Worm (Caenorhabditis elegans) whole organism, L2 larva: ENCODE data around the gene F59B10.4.
A peak's percentile ranks its signal among the peaks of the same experiment; 100 is the strongest.

Experiments used
- C34F6.9 ChIP-seq: fragments of 150-350 bp; optimal IDR thresholded peaks from 2 replicates; lab custom pipeline; 2014; ENCODE audit warnings: missing biosample characterization, missing genetic modification characterization
- R02D3.7 ChIP-seq: fragments of 150-350 bp; optimal IDR thresholded peaks from 2 replicates; lab custom pipeline; 2014; ENCODE audit warnings: missing biosample characterization, missing genetic modification characterization
- Y55F3AM.14 ChIP-seq: fragments of 200-800 bp; sonication (Bioruptor generic); optimal IDR thresholded peaks from 2 replicates; lab custom pipeline; 2018; ENCODE audit warnings: mild to moderate bottlenecking, missing genetic modification characterization, missing compliant biosample characterization
- aly-2 ChIP-seq: fragments of 150-350 bp; optimal IDR thresholded peaks from 2 replicates; lab custom pipeline; 2014; ENCODE audit warnings: missing biosample characterization, missing genetic modification characterization
- ama-1 ChIP-seq: fragments of 150-350 bp; optimal IDR thresholded peaks from 2 replicates; lab custom pipeline; 2018; ENCODE audit warnings: inconsistent platforms
- blmp-1 ChIP-seq: sonication (generic microtip); optimal IDR thresholded peaks from 2 replicates; lab custom pipeline; 2017; ENCODE audit warnings: missing genetic modification characterization, mild to moderate bottlenecking, missing compliant biosample characterization, antibody characterized with exemption, moderate library complexity; ENCODE audit not compliant: insufficient read depth
- ceh-82 ChIP-seq: fragments of 150-350 bp; optimal IDR thresholded peaks from 2 replicates; lab custom pipeline; 2014; ENCODE audit warnings: missing biosample characterization, missing genetic modification characterization
- dmd-4 ChIP-seq: sonication (generic microtip); optimal IDR thresholded peaks from 2 replicates; lab custom pipeline; 2017; ENCODE audit warnings: missing biosample characterization, missing genetic modification characterization
- elt-1 ChIP-seq: fragments of 150-350 bp; optimal IDR thresholded peaks from 2 replicates; lab custom pipeline; 2014; ENCODE audit warnings: missing biosample characterization, missing genetic modification characterization
- elt-3 ChIP-seq: sonication (generic microtip); optimal IDR thresholded peaks from 2 replicates; lab custom pipeline; 2017; ENCODE audit warnings: missing biosample characterization, missing genetic modification characterization
- fos-1 ChIP-seq: fragments of 150-350 bp; optimal IDR thresholded peaks from 2 replicates; lab custom pipeline; 2014; ENCODE audit warnings: missing biosample characterization, missing genetic modification characterization
- gmeb-1 ChIP-seq: fragments of 150-350 bp; optimal IDR thresholded peaks from 2 replicates; lab custom pipeline; 2014; ENCODE audit warnings: missing biosample characterization, missing genetic modification characterization
- lin-11 ChIP-seq: fragments of 150-350 bp; sonication (generic microtip); optimal IDR thresholded peaks from 2 replicates; lab custom pipeline; 2014; ENCODE audit warnings: missing biosample characterization, missing genetic modification characterization, inconsistent platforms, mixed read lengths
- lin-39 ChIP-seq: fragments of 150-350 bp; optimal IDR thresholded peaks from 2 replicates; lab custom pipeline; 2014; ENCODE audit warnings: missing biosample characterization, missing genetic modification reagents, missing genetic modification characterization
- lsy-2 ChIP-seq, 2 experiments: fragments of 150-350 bp in 1 of 2; sonication (generic microtip) in 1 of 2; optimal IDR thresholded peaks; 2 replicates each; lab custom pipeline; 2014 to 2017; ENCODE audit warnings: missing biosample characterization in 2 of 2, missing genetic modification characterization in 2 of 2
- mab-5 ChIP-seq: fragments of 150-350 bp; optimal IDR thresholded peaks from 2 replicates; lab custom pipeline; 2014; ENCODE audit warnings: missing biosample characterization, missing genetic modification characterization
- mbf-1 ChIP-seq: sonication (generic microtip); optimal IDR thresholded peaks from 2 replicates; lab custom pipeline; 2017; ENCODE audit warnings: missing biosample characterization, missing genetic modification characterization
- mdl-1 ChIP-seq, 2 experiments: fragments of 150-350 bp in 1 of 2; sonication (generic microtip) in 1 of 2; optimal IDR thresholded peaks; 2 replicates each; lab custom pipeline; 2017; ENCODE audit warnings: missing biosample characterization in 2 of 2, missing genetic modification characterization in 2 of 2
- nhr-11 ChIP-seq: fragments of 150-350 bp; optimal IDR thresholded peaks from 2 replicates; lab custom pipeline; 2014; ENCODE audit warnings: missing biosample characterization, missing genetic modification characterization
- nhr-129 ChIP-seq: fragments of 150-350 bp; optimal IDR thresholded peaks from 2 replicates; lab custom pipeline; 2014; ENCODE audit warnings: missing biosample characterization, missing genetic modification characterization
- nhr-21 ChIP-seq: fragments of 150-350 bp; optimal IDR thresholded peaks from 2 replicates; lab custom pipeline; 2014; ENCODE audit warnings: missing biosample characterization, missing genetic modification characterization
- nhr-237 ChIP-seq: fragments of 150-350 bp; optimal IDR thresholded peaks from 2 replicates; lab custom pipeline; 2014; ENCODE audit warnings: missing biosample characterization, missing genetic modification characterization
- nhr-25 ChIP-seq: fragments of 150-350 bp; sonication (generic microtip); optimal IDR thresholded peaks from 3 replicates; lab custom pipeline; 2014; ENCODE audit warnings: missing biosample characterization, missing genetic modification characterization
- peb-1 ChIP-seq: fragments of 150-350 bp; optimal IDR thresholded peaks from 2 replicates; lab custom pipeline; 2014; ENCODE audit warnings: missing biosample characterization, missing genetic modification characterization
- sem-4 ChIP-seq: fragments of 150-350 bp; optimal IDR thresholded peaks from 2 replicates; lab custom pipeline; 2014; ENCODE audit warnings: missing biosample characterization, missing genetic modification reagents, missing genetic modification characterization
- skn-1 ChIP-seq: sonication (generic microtip); optimal IDR thresholded peaks from 2 replicates; lab custom pipeline; 2017; ENCODE audit warnings: missing biosample characterization, missing genetic modification characterization
- sma-3 ChIP-seq: sonication (generic microtip); optimal IDR thresholded peaks from 2 replicates; lab custom pipeline; 2016; ENCODE audit warnings: missing genetic modification reagents, missing genetic modification characterization, missing compliant biosample characterization
- sma-9 ChIP-seq, 2 experiments: fragments of 150-350 bp in 1 of 2; sonication (generic microtip) in 1 of 2; optimal IDR thresholded peaks; 2 replicates each; lab custom pipeline; 2014 to 2016; ENCODE audit warnings: missing genetic modification characterization in 2 of 2, mild to moderate bottlenecking in 1 of 2, missing biosample characterization in 1 of 2, missing compliant biosample characterization in 1 of 2, missing genetic modification reagents in 1 of 2, moderate library complexity in 1 of 2
- snpc-4 ChIP-seq: fragments of 150-350 bp; optimal IDR thresholded peaks from 2 replicates; lab custom pipeline; 2014; ENCODE audit warnings: missing biosample characterization, missing genetic modification characterization
- unc-55 ChIP-seq: fragments of 150-350 bp; sonication (generic microtip); optimal IDR thresholded peaks from 3 replicates; lab custom pipeline; 2014; ENCODE audit warnings: missing biosample characterization, missing genetic modification reagents, missing genetic modification characterization
- zag-1 ChIP-seq: fragments of 150-350 bp; optimal IDR thresholded peaks from 2 replicates; lab custom pipeline; 2014; ENCODE audit warnings: missing biosample characterization, missing genetic modification characterization
- ztf-1 ChIP-seq: fragments of 200-800 bp; sonication (Bioruptor generic); conservative IDR thresholded peaks from 2 replicates; pipeline ENCODE4 v1.3.6; 2022; ENCODE audit warnings: missing genetic modification characterization, missing compliant biosample characterization
- ztf-11 ChIP-seq: sonication (generic microtip); optimal IDR thresholded peaks from 2 replicates; lab custom pipeline; 2017; ENCODE audit warnings: missing biosample characterization, missing genetic modification characterization
- ztf-4 ChIP-seq: fragments of 150-350 bp; optimal IDR thresholded peaks from 2 replicates; lab custom pipeline; 2014; ENCODE audit warnings: missing biosample characterization, missing genetic modification characterization

Gene F59B10.4

ce11 chrII:10547803-10548693 is 29.1 kb upstream of the F59B10.4 start:
- peak; percentile 79 for TF ChIP-seq nhr-129 (tag; lab: Kevin White, UChicago)
- TF ChIP-seq lin-11 (tag; lab: Kevin White, UChicago) = peak; percentile 23
- TF ChIP-seq nhr-237 (tag; lab: Kevin White, UChicago) = no peak
- TF ChIP-seq ztf-1 (GFP tag; lab: Robert Waterston, UW) = no peak
- TF ChIP-seq C34F6.9 (tag; lab: Kevin White, UChicago) = peak; percentile 7
- no peak for TF ChIP-seq ceh-82 (tag; lab: Kevin White, UChicago)
- no peak for TF ChIP-seq sem-4 (tag; lab: Kevin White, UChicago)
- peak; percentile 16 for TF ChIP-seq sma-9 (GFP tag; optimal IDR thresholded peaks at IDR 0.05; lab: Kevin White, UChicago)
- TF ChIP-seq sma-9 (tag; optimal IDR thresholded peaks at IDR 0.05; lab: Kevin White, UChicago) = no peak
- TF ChIP-seq aly-2 (tag; lab: Kevin White, UChicago) = no peak
- no peak for TF ChIP-seq mbf-1 (tag; lab: Kevin White, UChicago)
- TF ChIP-seq mdl-1 (tag; optimal IDR thresholded peaks at IDR 0.05; lab: Kevin White, UChicago) = no peak
- TF ChIP-seq blmp-1 = no peak
- TF ChIP-seq nhr-11 = no peak
- peak; percentile 12 for TF ChIP-seq gmeb-1 (tag; lab: Kevin White, UChicago)
- TF ChIP-seq dmd-4 (tag; lab: Kevin White, UChicago) = no peak
- peak; percentile 6 for TF ChIP-seq unc-55 (GFP tag; lab: Kevin White, UChicago)
- peak; percentile 86 for TF ChIP-seq ama-1
- no peak for TF ChIP-seq ztf-11 (tag; lab: Kevin White, UChicago)
- TF ChIP-seq, all 48 proteins: peak for 7

DNA sequence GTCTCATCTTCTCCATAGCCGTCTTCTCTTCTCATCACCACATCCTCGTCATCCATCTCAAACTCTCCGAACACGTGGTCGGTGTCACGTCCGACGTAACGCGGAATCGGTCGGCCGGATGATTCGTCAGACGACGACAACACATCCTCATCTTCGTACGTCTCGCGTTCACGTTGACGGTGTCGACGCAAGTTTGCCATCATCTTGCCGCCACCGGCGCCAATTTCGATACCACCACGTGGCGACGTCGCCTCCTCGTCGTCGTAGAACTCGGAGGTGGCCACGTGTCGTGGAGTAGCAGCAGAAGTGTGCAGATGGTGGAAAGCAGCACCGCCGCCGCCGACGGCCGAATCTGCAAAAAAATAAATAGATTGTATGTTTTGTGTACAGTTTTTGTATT is 28.4 kb upstream of the F59B10.4 start:
- TF ChIP-seq R02D3.7 (tag; lab: Kevin White, UChicago) (no peak), ztf-11 (tag; lab: Kevin White, UChicago) (no peak), peb-1 (no peak), nhr-25 (tag; lab: Kevin White, UChicago) (no peak), elt-3 (tag; lab: Kevin White, UChicago) (no peak), skn-1 (tag; lab: Kevin White, UChicago) (no peak), nhr-129 (tag; lab: Kevin White, UChicago) (peak; percentile 0), lin-39 (tag; lab: Kevin White, UChicago) (no peak)

- peak; percentile 48 for TF ChIP-seq ztf-4 (tag; lab: Kevin White, UChicago)
- TF ChIP-seq Y55F3AM.14 (GFP tag; lab: Kevin White, UChicago) = no peak
- peak in 1 of 2 experiments; percentile 43 for TF ChIP-seq lsy-2 (tag; optimal IDR thresholded peaks at IDR 0.05; lab: Kevin White, UChicago)
- TF ChIP-seq ama-1 = peak; percentile 83
- peak; percentile 19 for TF ChIP-seq unc-55 (GFP tag; lab: Kevin White, UChicago)
- TF ChIP-seq zag-1 (tag; lab: Kevin White, UChicago) = no peak
- peak; percentile 9 for TF ChIP-seq C34F6.9 (tag; lab: Kevin White, UChicago)
- no peak for TF ChIP-seq mdl-1 (tag; optimal IDR thresholded peaks at IDR 0.05; lab: Kevin White, UChicago)
- TF ChIP-seq, all 48 proteins: peak for 5
Observed at ce11 chrII:10546784-10547087, 27.8 kb upstream of the F59B10.4 start.

DNA sequence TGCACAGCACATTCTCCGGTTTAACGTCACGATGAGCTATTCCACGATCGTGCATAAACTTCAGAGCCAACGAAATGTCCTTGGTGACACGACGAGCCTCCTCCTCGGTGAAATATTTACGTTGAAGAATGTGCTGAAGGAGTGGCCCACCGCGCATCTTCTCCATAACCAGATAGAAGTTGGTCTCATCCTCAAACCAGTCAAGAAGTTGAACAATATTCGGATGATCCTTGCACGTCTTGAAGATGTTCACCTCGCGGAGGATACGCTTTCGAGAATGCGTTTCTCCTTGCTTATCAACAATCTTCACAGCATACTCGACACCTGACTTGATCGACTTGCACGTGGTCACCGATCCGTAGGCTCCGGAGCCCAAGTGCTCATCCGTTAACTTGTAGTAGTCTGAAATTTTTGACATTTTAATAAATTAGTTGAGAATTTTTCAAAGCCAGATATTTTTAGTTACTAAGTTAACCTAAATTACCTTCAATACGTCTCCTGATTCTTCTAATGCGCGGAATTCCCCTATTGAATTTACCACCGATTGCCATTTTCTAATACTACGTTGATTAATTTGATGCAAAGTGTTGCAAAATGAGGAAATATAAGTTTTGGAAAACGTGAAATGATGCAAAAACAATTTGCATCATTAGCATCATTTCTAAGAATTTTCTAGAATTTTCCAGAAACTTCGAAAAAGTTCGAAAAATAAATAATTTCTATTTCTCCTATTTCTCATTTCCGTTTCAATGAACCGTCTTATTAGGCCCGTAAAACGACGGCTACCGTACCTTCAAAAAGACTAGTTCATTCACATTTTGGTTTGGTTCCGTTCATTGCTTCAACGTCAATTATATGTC is 27.2 kb upstream of the F59B10.4 start:
- TF ChIP-seq fos-1 (tag; lab: Kevin White, UChicago) = no peak
- peak; percentile 59 for TF ChIP-seq ztf-4 (tag; lab: Kevin White, UChicago)
- peak; percentile 25 for TF ChIP-seq sma-3 (GFP tag; lab: Kevin White, UChicago)
- TF ChIP-seq snpc-4 (tag; lab: Kevin White, UChicago) = no peak
- peak; percentile 7 for TF ChIP-seq nhr-21
- no peak for TF ChIP-seq mab-5 (tag; lab: Kevin White, UChicago)
- peak; percentile 22 for TF ChIP-seq nhr-129 (tag; lab: Kevin White, UChicago)
- TF ChIP-seq Y55F3AM.14 (GFP tag; lab: Kevin White, UChicago) = peak; percentile 20
- TF ChIP-seq elt-1 = no peak
- no peak for TF ChIP-seq ama-1
